Worm (Caenorhabditis elegans): Measurements from ENCODE around the gene Y49F6B.12.
A peak's percentile ranks its signal among the peaks of the same experiment; 100 is the strongest.

Y49F6B.12 gene

DNA sequence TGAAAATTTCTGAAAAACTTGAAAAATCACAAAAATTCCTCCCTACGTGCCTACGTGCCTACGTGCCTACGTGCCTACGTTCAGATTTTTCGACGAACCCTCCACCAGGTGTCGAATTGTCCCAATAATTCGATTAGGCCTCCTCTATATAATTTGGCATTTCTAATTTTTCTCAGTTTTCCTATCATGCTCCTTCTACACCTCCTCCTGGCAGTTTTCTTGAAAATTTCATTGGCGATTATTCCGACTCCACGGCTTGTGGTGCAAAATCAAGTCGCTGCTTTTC is 31.6 kb downstream of the Y49F6B.12 start, which contains the start of gene C16C8.17:
TSS of gene C16C8.17 (plus strand) at position 187 of the 286 bp plus-strand sequence.
- TF ChIP-seq ztf-16 (tag; optimal IDR thresholded peaks at IDR 0.05): no peak
- no peak for TF ChIP-seq ceh-31 (tag; optimal IDR thresholded peaks at IDR 0.05)
- TF ChIP-seq mec-3 (tag; optimal IDR thresholded peaks at IDR 0.05; ENCODE audit: borderline replicate concordance): no peak
- no peak for TF ChIP-seq ceh-14 (tag; optimal IDR thresholded peaks at IDR 0.05)
- TF ChIP-seq ceh-19 (GFP tag; optimal IDR thresholded peaks at IDR 0.05): no peak
- no peak for TF ChIP-seq hlh-15 (tag; optimal IDR thresholded peaks at IDR 0.05)
- no peak for TF ChIP-seq eyg-1 (tag; optimal IDR thresholded peaks at IDR 0.05)
- TF ChIP-seq odd-2 (tag; optimal IDR thresholded peaks at IDR 0.05): no peak
- TF ChIP-seq zip-5 (tag; optimal IDR thresholded peaks at IDR 0.05): no peak
- no peak for TF ChIP-seq fkh-10 (GFP tag; optimal IDR thresholded peaks at IDR 0.05)
- no peak for TF ChIP-seq hlh-8 (tag; optimal IDR thresholded peaks at IDR 0.05)
- no peak for TF ChIP-seq hlh-30 (tag; optimal IDR thresholded peaks at IDR 0.05; ENCODE audit: insufficient read depth)
- TF ChIP-seq ceh-48 (tag; optimal IDR thresholded peaks at IDR 0.05): no peak
- no peak for TF ChIP-seq nhr-11 (tag; optimal IDR thresholded peaks at IDR 0.05)
- no peak for TF ChIP-seq ceh-2 (tag; optimal IDR thresholded peaks at IDR 0.05)
- no peak for TF ChIP-seq hlh-13 (GFP tag; optimal IDR thresholded peaks at IDR 0.05)
- no peak for TF ChIP-seq ceh-6 (GFP tag; optimal IDR thresholded peaks at IDR 0.05)
- no peak for TF ChIP-seq K09A11.1 (tag; optimal IDR thresholded peaks at IDR 0.05; ENCODE audit: insufficient read depth)

DNA sequence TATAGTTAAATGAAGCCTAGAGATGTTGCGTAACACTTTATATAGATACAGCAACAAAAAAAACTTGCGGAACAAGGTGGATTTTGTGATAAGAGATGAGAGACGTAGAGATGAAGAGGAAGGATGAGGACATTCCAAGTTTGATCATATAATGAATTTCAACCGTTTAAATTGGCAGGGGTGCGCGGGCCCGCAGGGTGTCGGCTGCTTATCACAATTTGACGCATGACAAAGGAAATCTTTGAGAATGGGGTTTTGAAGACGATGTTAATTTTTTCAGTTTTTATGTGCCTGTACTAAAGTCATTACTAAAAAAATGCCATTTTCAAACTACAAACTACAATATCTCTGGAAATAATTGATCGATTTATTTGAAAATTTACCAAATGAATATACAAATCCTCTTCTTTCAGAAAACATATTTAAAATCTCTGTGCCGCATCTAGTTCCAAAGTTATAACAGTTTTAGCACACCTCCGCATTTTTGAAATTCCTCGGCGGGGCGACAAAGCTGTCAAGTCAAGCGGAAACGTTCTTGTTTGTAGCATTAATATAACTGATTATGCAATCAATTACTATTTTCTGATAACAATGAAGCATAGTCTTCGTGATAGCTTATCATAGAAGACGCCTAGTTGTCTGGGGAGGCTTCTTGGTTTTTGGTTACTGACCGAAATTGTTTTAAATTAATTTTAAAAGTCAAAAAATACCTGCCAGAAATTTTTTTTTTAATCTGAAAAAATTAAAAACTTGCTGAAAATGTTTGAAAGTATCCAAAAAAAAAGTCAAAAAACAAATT is 32.2 kb downstream of the Y49F6B.12 start:
- peak; percentile 39 for TF ChIP-seq elt-2 (tag; optimal IDR thresholded peaks at IDR 0.05)
- TF ChIP-seq ceh-22 (tag; optimal IDR thresholded peaks at IDR 0.05): no peak

DNA sequence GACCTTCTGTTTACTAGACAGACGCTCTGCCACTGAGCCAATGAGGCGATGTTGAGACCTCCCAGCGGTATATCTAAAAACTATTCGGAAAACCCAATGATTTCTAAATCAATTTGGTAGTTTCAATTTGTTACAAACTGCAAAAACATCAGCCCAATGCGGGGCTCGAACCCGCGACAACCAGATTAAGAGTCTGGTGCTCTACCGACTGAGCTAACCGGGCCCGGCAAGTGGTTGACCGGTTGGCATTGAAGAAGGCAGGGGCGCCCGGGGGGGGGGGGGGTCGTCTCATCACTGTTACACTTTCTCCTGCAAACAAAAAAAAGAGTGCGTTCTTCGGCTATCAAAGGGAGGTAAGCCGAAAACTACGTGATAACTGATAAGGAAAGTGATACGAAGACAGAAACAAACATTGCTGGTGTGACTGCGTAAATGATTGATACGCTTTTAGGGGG is 32.9 kb downstream of the Y49F6B.12 start:
- TF ChIP-seq unc-3 (GFP tag; conservative IDR thresholded peaks at IDR 0.05) (peak; percentile 56; the same call in 1 of the 2 replicates), unc-3 (tag; optimal IDR thresholded peaks at IDR 0.05) (no peak), fax-1 (tag; optimal IDR thresholded peaks at IDR 0.05) (peak; percentile 24), ceh-14 (tag; optimal IDR thresholded peaks at IDR 0.05) (peak; percentile 47), tbx-2 (tag; optimal IDR thresholded peaks at IDR 0.05) (peak; percentile 8), ceh-19 (GFP tag; optimal IDR thresholded peaks at IDR 0.05) (peak; percentile 16), hlh-15 (tag; optimal IDR thresholded peaks at IDR 0.05) (peak; percentile 20), C08G9.2 (tag; optimal IDR thresholded peaks at IDR 0.05) (peak; percentile 12), ceh-45 (GFP tag; IDR thresholded peaks at IDR 0.05) (0 out of 2 replicates have a peak, but pooled peaks have one; percentile 51), hlh-6 (tag; optimal IDR thresholded peaks at IDR 0.05) (peak; percentile 63), Y22D7AL.16 (tag; optimal IDR thresholded peaks at IDR 0.05) (peak; percentile 42), ceh-34 (tag; optimal IDR thresholded peaks at IDR 0.05) (no peak), pha-2 (tag; optimal IDR thresholded peaks at IDR 0.05) (peak; percentile 56), fkh-10 (GFP tag; optimal IDR thresholded peaks at IDR 0.05) (no peak), pat-9 (tag; optimal IDR thresholded peaks at IDR 0.05) (peak; percentile 29), dve-1 (tag; optimal IDR thresholded peaks at IDR 0.05) (peak; percentile 30), che-1 (tag; optimal IDR thresholded peaks at IDR 0.05) (peak; percentile 63), C38D4.7 (GFP tag; optimal IDR thresholded peaks at IDR 0.05) (peak; percentile 57), T23F11.4 (GFP tag; optimal IDR thresholded peaks at IDR 0.05) (peak; percentile 26), sox-4 (tag; optimal IDR thresholded peaks at IDR 0.05) (peak; percentile 62), zip-5 (tag; optimal IDR thresholded peaks at IDR 0.05) (no peak), ceh-24 (tag; optimal IDR thresholded peaks at IDR 0.05) (no peak), lin-11 (tag; optimal IDR thresholded peaks at IDR 0.05) (peak; percentile 15), fkh-6 (tag; optimal IDR thresholded peaks at IDR 0.05) (no peak), gmeb-2 (tag; optimal IDR thresholded peaks at IDR 0.05) (peak; percentile 59), pros-1 (tag; optimal IDR thresholded peaks at IDR 0.05) (no peak), tbx-7 (tag; optimal IDR thresholded peaks at IDR 0.05) (no peak), elt-2 (tag; optimal IDR thresholded peaks at IDR 0.05) (peak; percentile 97), sdc-2 (tag; optimal IDR thresholded peaks at IDR 0.05) (peak; percentile 44), madf-2 (tag; optimal IDR thresholded peaks at IDR 0.05) (peak; percentile 19), lim-6 (tag; optimal IDR thresholded peaks at IDR 0.05) (no peak), hlh-13 (GFP tag; optimal IDR thresholded peaks at IDR 0.05) (peak; percentile 48), unc-55 (GFP tag; optimal IDR thresholded peaks at IDR 0.05) (no peak), ceh-6 (GFP tag; optimal IDR thresholded peaks at IDR 0.05) (peak; percentile 64), K02D7.2 (tag; optimal IDR thresholded peaks at IDR 0.05) (no peak)
